Worm (Caenorhabditis elegans): ENCODE data around the gene fbxa-51.

fbxa-51 gene

DNA sequence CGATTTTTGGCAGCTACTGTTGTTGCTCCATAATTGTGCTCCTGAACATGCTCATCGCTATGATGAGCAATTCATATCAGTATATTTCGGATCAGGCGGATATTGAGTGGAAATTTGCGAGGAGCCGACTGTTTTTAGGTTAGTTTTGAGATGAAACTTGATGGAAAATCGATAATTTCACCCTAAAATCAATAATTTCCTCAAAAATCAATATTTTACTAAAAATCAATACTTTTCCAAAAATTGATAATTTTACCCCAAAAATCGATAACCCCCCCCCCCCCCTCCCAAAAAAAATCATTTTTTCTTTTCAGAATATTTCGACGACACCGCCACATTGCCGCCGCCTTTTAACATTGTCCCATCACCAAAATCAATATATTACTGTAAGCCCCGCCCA is 36.8 kb downstream of the fbxa-51 start:
- TF ChIP-seq eor-1 (tag; optimal IDR thresholded peaks at IDR 0.05), result no peak
- no peak for TF ChIP-seq fkh-2 (tag; optimal IDR thresholded peaks at IDR 0.05)
- no peak for TF ChIP-seq lin-39 (tag; optimal IDR thresholded peaks at IDR 0.05)
- TF ChIP-seq ceh-28 (tag; optimal IDR thresholded peaks at IDR 0.05), result peak; percentile 45

DNA sequence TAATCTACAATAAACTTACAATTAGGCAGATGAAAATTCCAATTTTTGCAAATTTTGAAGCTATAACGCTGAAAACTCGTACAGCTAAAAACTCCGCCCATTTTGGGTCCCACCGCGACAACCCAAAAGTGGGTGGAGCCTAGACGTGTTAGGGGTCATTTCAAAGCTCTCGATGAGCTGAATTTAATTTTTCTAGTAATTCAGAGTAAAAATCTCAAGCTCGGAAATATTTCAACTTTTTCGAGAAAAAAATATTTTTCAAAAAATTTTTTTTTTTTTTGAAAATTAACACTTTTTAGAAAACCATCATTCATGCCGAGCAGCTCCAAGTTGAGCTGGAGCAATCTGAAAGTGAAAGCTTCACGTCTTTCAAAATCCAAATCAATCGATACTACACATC is 39.2 kb downstream of the fbxa-51 start, which contains the start of gene R06B10.7:
Gene R06B10.7 (minus strand): TSS at position 101 of the 400 bp plus-strand sequence.
- TF ChIP-seq nhr-28 (tag; optimal IDR thresholded peaks at IDR 0.05) (no peak), unc-62 (GFP tag; optimal IDR thresholded peaks at IDR 0.05) (no peak), elt-2 (tag; optimal IDR thresholded peaks at IDR 0.05) (no peak), ztf-4 (tag; optimal IDR thresholded peaks at IDR 0.05) (no peak), eor-1 (tag; optimal IDR thresholded peaks at IDR 0.05) (no peak)

DNA sequence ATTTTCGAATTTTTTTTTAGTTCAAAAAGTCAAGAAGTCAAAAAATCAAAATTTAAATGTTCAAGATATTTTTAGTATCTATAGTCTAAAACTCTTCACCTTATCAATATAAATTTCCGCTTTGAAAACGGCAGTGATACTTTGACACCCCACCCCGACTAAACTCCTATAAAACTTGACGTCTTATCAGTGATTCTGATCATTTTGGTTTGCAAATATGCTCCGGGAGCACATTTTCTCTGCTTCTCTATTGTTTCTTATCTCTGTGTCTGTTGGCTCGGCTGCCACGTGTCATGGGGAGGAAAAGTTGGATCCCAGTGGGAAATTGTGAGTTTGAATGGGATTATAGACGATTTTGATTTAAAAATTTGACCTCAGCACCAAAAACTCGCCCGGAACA is 40.4 kb downstream of the fbxa-51 start, which contains the start of gene clec-150:
Gene clec-150 (plus strand): TSS at position 198 of the 400 bp plus-strand sequence.
- TF ChIP-seq pha-4 (tag; optimal IDR thresholded peaks at IDR 0.05) (peak; percentile 41), egl-27 (tag; optimal IDR thresholded peaks at IDR 0.05) (no peak), lin-15B (tag; optimal IDR thresholded peaks at IDR 0.05) (no peak), elt-2 (tag; optimal IDR thresholded peaks at IDR 0.05) (peak; percentile 98), jun-1 (tag; optimal IDR thresholded peaks at IDR 0.05) (peak; percentile 44), pqm-1 (tag; optimal IDR thresholded peaks at IDR 0.05) (peak; percentile 96), ztf-4 (tag; optimal IDR thresholded peaks at IDR 0.05) (no peak)

DNA sequence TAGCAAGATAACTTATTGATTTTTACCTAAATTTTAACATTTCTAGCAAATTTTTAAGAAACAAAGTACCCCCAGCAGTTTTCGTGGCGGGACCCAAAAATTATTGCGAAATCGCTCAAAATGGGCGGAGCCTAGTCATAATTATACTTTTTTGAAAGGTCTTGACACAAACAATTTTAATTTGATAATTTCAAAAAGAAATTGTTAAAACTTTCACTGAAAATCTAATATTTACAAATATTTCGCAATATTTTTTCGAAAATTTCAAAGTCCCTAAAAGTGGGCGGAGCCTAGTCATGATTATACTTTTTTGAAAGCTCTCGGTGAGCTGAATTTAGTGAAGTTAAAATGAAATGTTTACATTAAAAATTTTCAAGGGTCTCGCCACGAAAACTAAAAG is 42.4 kb downstream of the fbxa-51 start:
- TF ChIP-seq ceh-82 (tag; optimal IDR thresholded peaks at IDR 0.05) (no peak), ZK546.5 (tag; optimal IDR thresholded peaks at IDR 0.05) (no peak), sea-2 (GFP tag; optimal IDR thresholded peaks at IDR 0.05) (no peak), nhr-25 (tag; optimal IDR thresholded peaks at IDR 0.05) (no peak), ceh-9 (tag; optimal IDR thresholded peaks at IDR 0.05) (no peak), pqm-1 (tag; optimal IDR thresholded peaks at IDR 0.05) (no peak), elt-2 (tag; optimal IDR thresholded peaks at IDR 0.05) (no peak), nhr-76 (tag; optimal IDR thresholded peaks at IDR 0.05) (no peak), egl-5 (tag; optimal IDR thresholded peaks at IDR 0.05) (no peak), nhr-237 (tag; optimal IDR thresholded peaks at IDR 0.05) (no peak), ztf-4 (tag; optimal IDR thresholded peaks at IDR 0.05) (no peak), unc-62 (GFP tag; optimal IDR thresholded peaks at IDR 0.05) (no peak), fos-1 (tag; optimal IDR thresholded peaks at IDR 0.05) (no peak), nhr-28 (tag; optimal IDR thresholded peaks at IDR 0.05) (no peak), snpc-4 (tag; optimal IDR thresholded peaks at IDR 0.05) (no peak)

DNA sequence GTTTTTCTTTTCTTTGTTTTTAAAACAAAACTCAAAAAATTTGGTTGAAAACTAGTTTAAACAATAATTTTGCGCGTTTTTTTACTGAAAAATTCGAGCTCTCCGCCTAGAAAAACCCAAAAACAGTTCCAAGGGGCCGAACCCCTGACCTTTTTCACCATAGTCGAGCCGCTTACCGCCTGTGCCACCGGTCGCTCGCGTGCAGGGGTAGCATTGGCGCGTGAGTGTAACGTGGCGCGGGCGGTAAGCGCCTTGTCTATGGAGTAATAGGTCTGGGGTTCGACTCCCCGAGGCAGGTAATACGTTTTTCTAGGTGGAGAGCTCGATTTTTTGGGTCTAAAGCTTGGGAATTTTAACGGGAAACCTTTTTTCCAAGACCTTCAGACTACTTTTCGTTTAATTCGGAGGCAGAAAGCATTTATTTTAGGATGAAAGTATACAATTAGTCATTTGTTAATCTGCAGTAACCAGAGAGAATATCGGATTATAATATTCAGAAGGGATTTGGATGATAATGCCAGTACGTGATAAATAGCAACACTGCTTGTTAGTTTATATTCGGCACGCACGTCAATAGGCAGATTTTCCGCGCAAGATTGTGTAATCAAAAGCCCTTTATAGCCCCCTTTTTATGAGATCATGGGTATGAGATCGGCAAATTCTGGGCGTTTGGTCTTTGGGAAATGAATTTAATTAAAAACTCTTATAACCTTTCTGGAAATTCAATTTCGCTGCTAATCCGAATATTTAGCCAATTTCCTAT is 45.3 kb downstream of the fbxa-51 start:
- TF ChIP-seq unc-62 (GFP tag; optimal IDR thresholded peaks at IDR 0.05) (no peak), egl-5 (tag; optimal IDR thresholded peaks at IDR 0.05) (no peak), fos-1 (tag; optimal IDR thresholded peaks at IDR 0.05) (no peak), nhr-28 (tag; optimal IDR thresholded peaks at IDR 0.05) (no peak), nhr-23 (tag; optimal IDR thresholded peaks at IDR 0.05) (no peak)

DNA sequence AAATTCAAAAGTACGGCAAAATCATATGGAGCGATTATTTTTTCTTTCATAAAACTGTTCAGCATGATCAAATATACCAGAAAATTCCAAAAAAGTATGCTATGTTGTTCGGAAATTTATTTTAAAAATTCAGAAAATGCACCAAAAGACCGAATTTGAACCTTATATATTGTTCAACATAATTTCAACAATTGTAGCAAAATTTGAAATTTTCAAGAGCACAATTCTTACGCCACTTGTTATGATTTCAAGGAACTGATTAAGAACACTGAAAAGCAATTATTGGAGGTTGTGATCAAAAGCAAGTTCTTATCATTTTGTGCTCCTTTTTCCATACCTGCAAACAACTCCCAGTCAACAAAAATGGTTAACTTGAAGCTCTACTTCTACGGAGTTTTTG is 46.0 kb downstream of the fbxa-51 start, which contains the start of gene clc-27:
Gene clc-27 (plus strand): TSS at position 301 of the 400 bp plus-strand sequence.
- no peak for TF ChIP-seq lsy-12 (tag; optimal IDR thresholded peaks at IDR 0.05)
- TF ChIP-seq pha-4 (tag; optimal IDR thresholded peaks at IDR 0.05), result no peak
- TF ChIP-seq egl-5 (tag; optimal IDR thresholded peaks at IDR 0.05), result no peak
- no peak for TF ChIP-seq eor-1 (tag; optimal IDR thresholded peaks at IDR 0.05)
- TF ChIP-seq ceh-9 (tag; optimal IDR thresholded peaks at IDR 0.05), result no peak
- no peak for TF ChIP-seq zag-1 (tag; optimal IDR thresholded peaks at IDR 0.05)
- no peak for TF ChIP-seq elt-1 (tag; optimal IDR thresholded peaks at IDR 0.05)
- TF ChIP-seq nhr-12 (tag; optimal IDR thresholded peaks at IDR 0.05), result no peak
- TF ChIP-seq aly-2 (tag; optimal IDR thresholded peaks at IDR 0.05), result no peak
- TF ChIP-seq nhr-11 (tag; optimal IDR thresholded peaks at IDR 0.05), result no peak
- TF ChIP-seq daf-12 (tag; optimal IDR thresholded peaks at IDR 0.05), result no peak
- TF ChIP-seq snpc-4 (tag; optimal IDR thresholded peaks at IDR 0.05), result no peak
- TF ChIP-seq nhr-76 (tag; optimal IDR thresholded peaks at IDR 0.05), result no peak
- TF ChIP-seq jun-1 (tag; optimal IDR thresholded peaks at IDR 0.05), result no peak
- no peak for TF ChIP-seq unc-39 (tag; optimal IDR thresholded peaks at IDR 0.05)
- TF ChIP-seq mml-1 (tag; optimal IDR thresholded peaks at IDR 0.05), result no peak
- no peak for TF ChIP-seq hmg-11 (tag; optimal IDR thresholded peaks at IDR 0.05)
- no peak for TF ChIP-seq nhr-43 (tag; optimal IDR thresholded peaks at IDR 0.05; ENCODE audit: poor library complexity, severe bottlenecking)
- no peak for TF ChIP-seq ztf-11 (tag; optimal IDR thresholded peaks at IDR 0.05)

Data from whole organism, L3 larva.